Fruit fly (Drosophila melanogaster): ENCODE measurements around the gene CG46506.
"Not testable (repeated sequence)": the region's sequence is repeated elsewhere in the genome, so short reads cannot be mapped to it uniquely, and the experiment has no call there.

CG46506 gene

dm6 chrX:22157587-22157986 lies at the start of gene CG46506:
TSS of gene CG46506 (plus strand) at chrX:22157887.
- not testable (repeated sequence) for TF ChIP-seq psq (optimal IDR thresholded peaks at IDR 0.05); Dll (optimal IDR thresholded peaks at IDR 0.05); EcR (GFP tag; optimal IDR thresholded peaks at IDR 0.05)

DNA sequence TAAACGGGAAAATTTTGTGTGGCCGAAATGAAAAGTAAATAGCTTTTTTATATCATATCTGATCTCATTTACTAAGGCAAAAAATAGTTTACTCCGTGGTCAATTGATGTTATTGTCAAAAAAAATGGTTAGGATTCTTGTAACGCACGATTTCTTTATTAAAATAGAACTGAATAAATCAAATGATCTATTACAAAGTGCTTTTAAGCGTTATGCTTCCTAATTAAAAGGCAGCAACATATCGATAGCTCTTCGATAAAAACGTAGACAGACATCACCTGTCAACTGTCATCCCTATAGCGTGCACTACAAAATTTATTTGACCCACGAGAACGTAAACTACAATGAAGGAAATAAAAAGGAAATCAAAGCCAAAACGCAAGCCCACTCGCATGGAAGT lies 14.9 kb upstream of the CG46506 start, which contains the start of gene CG40813:
Gene CG40813, plus strand, starts transcription at position 301 of the 400 bp plus-strand sequence.
- TF ChIP-seq usp (GFP tag; optimal IDR thresholded peaks at IDR 0.05); psq (optimal IDR thresholded peaks at IDR 0.05); Dll (optimal IDR thresholded peaks at IDR 0.05): not testable (repeated sequence)

dm6 chrX:22147489-22147888 lies 10.2 kb upstream of the CG46506 start, which contains the start of gene CG46504:
TSS of gene CG46504 (plus strand) at chrX:22147789.
- TF ChIP-seq usp (GFP tag; optimal IDR thresholded peaks at IDR 0.05); pan (optimal IDR thresholded peaks at IDR 0.05); CG8478 (optimal IDR thresholded peaks at IDR 0.05): not testable (repeated sequence)

- TF ChIP-seq EcR (GFP tag; optimal IDR thresholded peaks at IDR 0.05); psq (optimal IDR thresholded peaks at IDR 0.05); pan (optimal IDR thresholded peaks at IDR 0.05): not testable (repeated sequence)
Measured at dm6 chrX:22152542-22152941, 5.1 kb upstream of the CG46506 start, which contains the start of gene CG46505. TSS of gene CG46505 (plus strand) at chrX:22152842.

- not testable (repeated sequence) for TF ChIP-seq pan, Dll, CG8478 (optimal IDR thresholded peaks at IDR 0.05)
Measured at dm6 chrX:22162623-22163022, 4.9 kb downstream of the CG46506 start, which contains the start of gene CG46507. TSS of gene CG46507 (plus strand) at chrX:22162923.

DNA sequence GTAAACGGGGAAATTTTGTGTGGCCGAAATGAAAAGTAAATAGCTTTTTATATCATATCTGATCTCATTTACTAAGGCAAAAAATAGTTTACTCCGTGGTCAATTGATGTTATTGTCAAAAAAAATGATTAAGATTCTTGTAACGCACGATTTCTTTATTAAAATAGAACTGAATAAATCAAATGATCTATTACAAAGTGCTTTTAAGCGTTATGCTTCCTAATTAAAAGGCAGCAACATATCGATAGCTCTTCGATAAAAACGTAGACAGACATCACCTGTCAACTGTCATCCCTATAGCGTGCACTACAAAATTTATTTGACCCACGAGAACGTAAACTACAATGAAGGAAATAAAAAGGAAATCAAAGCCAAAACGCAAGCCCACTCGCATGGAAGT lies 9.7 kb downstream of the CG46506 start, which contains the start of gene CG46508:
Gene CG46508, plus strand, starts transcription at position 301 of the 400 bp plus-strand sequence.
- not testable (repeated sequence) for TF ChIP-seq pan (optimal IDR thresholded peaks at IDR 0.05); Dll (optimal IDR thresholded peaks at IDR 0.05); usp (GFP tag; optimal IDR thresholded peaks at IDR 0.05)

DNA sequence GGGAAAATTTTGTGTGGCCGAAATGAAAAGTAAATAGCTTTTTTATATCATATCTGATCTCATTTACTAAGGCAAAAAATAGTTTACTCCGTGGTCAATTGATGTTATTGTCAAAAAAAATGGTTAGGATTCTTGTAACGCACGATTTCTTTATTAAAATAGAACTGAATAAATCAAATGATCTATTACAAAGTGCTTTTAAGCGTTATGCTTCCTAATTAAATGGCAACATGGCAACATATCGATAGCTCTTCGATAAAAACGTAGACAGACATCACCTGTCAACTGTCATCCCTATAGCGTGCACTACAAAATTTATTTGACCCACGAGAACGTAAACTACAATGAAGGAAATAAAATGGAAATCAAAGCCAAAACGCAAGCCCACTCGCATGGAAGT lies 14.7 kb downstream of the CG46506 start, which contains the start of gene CG46509:
Gene CG46509, plus strand, starts transcription at position 301 of the 400 bp plus-strand sequence.
- not testable (repeated sequence) for TF ChIP-seq CG8478, Dll, pan (optimal IDR thresholded peaks at IDR 0.05)

- TF ChIP-seq psq, Dll, pan (optimal IDR thresholded peaks at IDR 0.05): not testable (repeated sequence)
Measured at dm6 chrX:22177205-22177604, 19.5 kb downstream of the CG46506 start, which contains the start of gene CG46510. TSS of gene CG46510 (plus strand) at chrX:22177505.

DNA sequence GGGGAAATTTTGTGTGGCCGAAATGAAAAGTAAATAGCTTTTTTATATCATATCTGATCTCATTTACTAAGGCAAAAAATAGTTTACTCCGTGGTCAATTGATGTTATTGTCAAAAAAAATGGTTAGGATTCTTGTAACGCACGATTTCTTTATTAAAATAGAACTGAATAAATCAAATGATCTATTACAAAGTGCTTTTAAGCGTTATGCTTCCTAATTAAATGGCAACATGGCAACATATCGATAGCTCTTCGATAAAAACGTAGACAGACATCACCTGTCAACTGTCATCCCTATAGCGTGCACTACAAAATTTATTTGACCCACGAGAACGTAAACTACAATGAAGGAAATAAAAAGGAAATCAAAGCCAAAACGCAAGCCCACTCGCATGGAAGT lies 24.5 kb downstream of the CG46506 start, which contains the start of gene CG46511:
Gene CG46511, plus strand, starts transcription at position 301 of the 400 bp plus-strand sequence.
- TF ChIP-seq CG8478, psq, Dll (optimal IDR thresholded peaks at IDR 0.05): not testable (repeated sequence)

DNA sequence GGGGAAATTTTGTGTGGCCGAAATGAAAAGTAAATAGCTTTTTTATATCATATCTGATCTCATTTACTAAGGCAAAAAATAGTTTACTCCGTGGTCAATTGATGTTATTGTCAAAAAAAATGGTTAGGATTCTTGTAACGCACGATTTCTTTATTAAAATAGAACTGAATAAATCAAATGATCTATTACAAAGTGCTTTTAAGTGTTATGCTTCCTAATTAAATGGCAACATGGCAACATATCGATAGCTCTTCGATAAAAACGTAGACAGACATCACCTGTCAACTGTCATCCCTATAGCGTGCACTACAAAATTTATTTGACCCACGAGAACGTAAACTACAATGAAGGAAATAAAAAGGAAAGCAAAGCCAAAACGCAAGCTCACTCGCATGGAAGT lies 29.4 kb downstream of the CG46506 start, which contains the start of gene CG46512:
Gene CG46512, plus strand, starts transcription at position 301 of the 400 bp plus-strand sequence.
- TF ChIP-seq usp (GFP tag; optimal IDR thresholded peaks at IDR 0.05); psq (optimal IDR thresholded peaks at IDR 0.05); EcR (GFP tag; optimal IDR thresholded peaks at IDR 0.05): not testable (repeated sequence)

DNA sequence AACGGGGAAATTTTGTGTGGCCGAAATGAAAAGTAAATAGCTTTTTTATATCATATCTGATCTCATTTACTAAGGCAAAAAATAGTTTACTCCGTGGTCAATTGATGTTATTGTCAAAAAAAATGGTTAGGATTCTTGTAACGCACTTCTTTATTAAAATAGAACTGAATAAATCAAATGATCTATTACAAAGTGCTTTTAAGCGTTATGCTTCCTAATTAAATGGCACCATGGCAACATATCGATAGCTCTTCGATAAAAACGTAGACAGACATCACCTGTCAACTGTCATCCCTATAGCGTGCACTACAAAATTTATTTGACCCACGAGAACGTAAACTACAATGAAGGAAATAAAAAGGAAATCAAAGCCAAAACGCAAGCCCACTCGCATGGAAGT lies 34.3 kb downstream of the CG46506 start, which contains the start of gene CG46513:
Gene CG46513, plus strand, starts transcription at position 301 of the 400 bp plus-strand sequence.
- TF ChIP-seq usp (GFP tag; optimal IDR thresholded peaks at IDR 0.05); Dll (optimal IDR thresholded peaks at IDR 0.05); pan (optimal IDR thresholded peaks at IDR 0.05): not testable (repeated sequence)

- not testable (repeated sequence) for TF ChIP-seq CG8478 (optimal IDR thresholded peaks at IDR 0.05); usp (GFP tag; optimal IDR thresholded peaks at IDR 0.05); EcR (GFP tag; optimal IDR thresholded peaks at IDR 0.05)
Measured at dm6 chrX:22196874-22197273, 39.2 kb downstream of the CG46506 start, which contains the start of gene CG46514. TSS of gene CG46514 (plus strand) at chrX:22197174.

dm6 chrX:22201883-22202282 lies 44.2 kb downstream of the CG46506 start, which contains the start of gene CG46515:
TSS of gene CG46515 (plus strand) at chrX:22202183.
- not testable (repeated sequence) for TF ChIP-seq Dll (optimal IDR thresholded peaks at IDR 0.05); usp (GFP tag; optimal IDR thresholded peaks at IDR 0.05); CG8478 (optimal IDR thresholded peaks at IDR 0.05)
